Fruit fly (Drosophila melanogaster): ENCODE measurements around the gene CG44040.

CG44040 gene

DNA sequence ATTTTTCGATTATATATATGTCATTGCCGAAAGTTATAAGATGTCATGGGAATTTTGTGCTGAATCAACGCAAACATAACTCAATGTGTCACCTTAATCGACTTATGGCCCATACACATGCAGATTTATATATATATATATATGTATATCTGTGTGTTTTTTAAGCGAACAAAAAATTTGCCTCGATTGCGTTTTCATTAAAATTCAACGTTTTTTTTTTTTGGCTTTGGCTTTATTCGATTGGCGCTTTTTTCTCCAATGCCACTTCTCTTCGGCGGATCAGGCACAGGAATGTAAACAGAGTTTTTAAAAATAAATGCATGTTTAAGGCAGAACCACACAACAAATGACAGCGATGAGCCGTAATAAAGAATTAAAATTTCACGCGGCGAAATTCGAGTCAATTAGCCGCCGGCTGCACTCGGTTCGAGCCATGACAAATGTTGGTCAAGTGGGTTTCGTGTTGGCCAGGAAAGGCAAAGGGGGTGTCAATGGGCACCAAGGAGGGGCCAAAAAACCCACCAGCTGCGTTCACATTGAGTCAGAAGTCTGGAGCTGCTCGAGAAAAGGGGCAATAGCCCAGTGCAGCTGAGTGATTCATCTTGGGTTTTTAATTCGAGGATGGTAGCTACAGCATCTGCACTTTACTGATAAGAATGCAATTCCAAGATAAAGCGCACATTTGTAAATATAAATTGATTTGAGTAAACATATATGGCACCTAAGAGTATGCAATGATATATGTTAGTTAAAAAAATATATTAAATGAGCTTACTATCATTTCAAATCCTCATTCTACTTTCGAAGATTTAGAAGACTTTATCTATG lies 37.0 kb upstream of the CG44040 start:
- TF ChIP-seq CG6854 (GFP tag; optimal IDR thresholded peaks at IDR 0.05) (no peak), Eip78C (GFP tag) (peak; percentile 48), svp (GFP tag) (peak; percentile 62), CG15336 (GFP tag; IDR thresholded peaks at IDR 0.05) (no peak), Ets21C (GFP tag; optimal IDR thresholded peaks at IDR 0.05) (no peak)

DNA sequence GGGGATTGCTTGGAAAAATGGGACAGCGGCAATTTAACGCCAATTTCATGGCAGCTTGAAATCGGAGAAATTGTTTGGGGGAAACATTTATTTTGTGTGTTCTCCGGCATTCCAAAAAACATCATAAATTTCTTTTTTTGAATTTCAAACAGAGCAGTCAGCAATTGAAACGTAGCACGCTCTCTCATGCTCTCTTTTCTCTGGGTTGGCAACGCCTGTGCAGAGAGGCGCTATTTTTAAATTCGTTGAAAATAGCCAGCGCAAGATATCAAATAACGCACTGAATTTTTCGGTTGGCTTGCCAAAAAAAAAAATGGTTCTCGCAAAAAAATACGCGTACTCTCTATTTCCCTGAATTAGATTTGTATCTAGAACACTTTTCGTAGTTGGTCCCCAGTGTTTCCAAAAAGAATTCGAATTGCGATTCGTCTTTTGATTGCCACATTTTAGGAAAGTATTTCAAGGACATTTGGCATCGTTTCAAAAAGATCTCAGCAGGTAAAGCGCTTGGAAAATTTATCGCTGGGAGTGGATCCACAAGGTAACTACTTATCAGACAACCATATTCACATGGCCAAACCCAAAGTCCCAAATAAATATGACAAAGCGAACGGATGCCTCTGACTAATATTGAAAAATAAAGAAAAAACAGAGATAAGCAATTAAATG lies 34.0 kb upstream of the CG44040 start:
- TF ChIP-seq Hr39 (GFP tag; optimal IDR thresholded peaks at IDR 0.05), result no peak
- TF ChIP-seq CG8119 (GFP tag; IDR thresholded peaks at IDR 0.05), result no peak
- TF ChIP-seq CG11294 (GFP tag; IDR thresholded peaks at IDR 0.05), result no peak
- TF ChIP-seq CG10669 (GFP tag; optimal IDR thresholded peaks at IDR 0.05), result peak; percentile 40

DNA sequence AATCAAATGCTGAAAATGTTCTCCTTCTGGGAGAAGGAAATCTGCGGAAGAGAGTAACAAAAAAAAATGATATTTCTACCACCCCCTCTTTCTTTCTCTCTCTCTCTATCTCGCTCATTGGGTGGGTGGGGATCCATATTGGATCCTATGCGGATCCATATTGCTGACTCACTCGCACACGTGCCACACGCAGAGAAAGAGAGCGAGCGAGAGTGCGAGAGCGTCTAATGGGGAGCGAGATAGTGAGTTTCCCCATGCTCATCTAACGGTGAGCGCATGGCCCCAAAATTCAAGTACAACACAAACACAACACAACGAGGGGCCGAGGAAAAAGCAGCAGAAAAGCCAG lies 33.5 kb upstream of the CG44040 start:
- TF ChIP-seq CG8632 (GFP tag; optimal IDR thresholded peaks at IDR 0.05) (no peak), dsx (GFP tag; optimal IDR thresholded peaks at IDR 0.05; ENCODE audit: poor library complexity, severe bottlenecking) (no peak), fkh (GFP tag; optimal IDR thresholded peaks at IDR 0.05) (no peak), vri (GFP tag; optimal IDR thresholded peaks at IDR 0.05) (no peak), CG6276 (GFP tag; optimal IDR thresholded peaks at IDR 0.05) (peak; percentile 31), CG10669 (GFP tag; optimal IDR thresholded peaks at IDR 0.05) (no peak), Met (GFP tag; optimal IDR thresholded peaks at IDR 0.05) (no peak), Ets96B (tag; optimal IDR thresholded peaks at IDR 0.05) (no peak)

DNA sequence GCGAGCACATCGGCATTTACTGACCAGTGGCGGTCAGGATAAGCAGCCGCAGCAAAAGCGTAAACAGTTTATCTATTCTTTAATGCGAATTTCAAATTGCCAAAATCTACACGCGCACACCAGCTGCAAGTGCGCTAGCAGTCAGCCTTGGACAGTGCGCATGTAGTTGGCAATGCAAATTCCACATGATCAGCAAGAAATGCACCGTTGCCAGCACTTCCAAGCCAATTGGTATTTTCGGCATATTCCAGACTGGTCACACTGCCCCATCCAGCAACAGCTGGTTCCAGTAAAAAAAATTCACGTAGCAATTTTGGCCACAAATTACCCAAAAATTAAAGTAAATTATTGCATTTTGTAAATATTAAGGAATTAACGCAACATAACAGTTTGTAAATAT lies 32.4 kb upstream of the CG44040 start:
- TF ChIP-seq Sox14 (GFP tag; optimal IDR thresholded peaks at IDR 0.05), result peak; percentile 4
- TF ChIP-seq CG3032 (tag; optimal IDR thresholded peaks at IDR 0.05), result peak; percentile 1
- TF ChIP-seq CG4318 (GFP tag; optimal IDR thresholded peaks at IDR 0.05), result no peak
- no peak for TF ChIP-seq CG15336 (GFP tag; IDR thresholded peaks at IDR 0.05)
- TF ChIP-seq Eip78C (GFP tag), result peak; percentile 0
- TF ChIP-seq Ets96B (tag; optimal IDR thresholded peaks at IDR 0.05), result no peak
- peak; percentile 14 for TF ChIP-seq esn (GFP tag; optimal IDR thresholded peaks at IDR 0.05)
- TF ChIP-seq Hr39 (GFP tag; optimal IDR thresholded peaks at IDR 0.05), result peak; percentile 5

DNA sequence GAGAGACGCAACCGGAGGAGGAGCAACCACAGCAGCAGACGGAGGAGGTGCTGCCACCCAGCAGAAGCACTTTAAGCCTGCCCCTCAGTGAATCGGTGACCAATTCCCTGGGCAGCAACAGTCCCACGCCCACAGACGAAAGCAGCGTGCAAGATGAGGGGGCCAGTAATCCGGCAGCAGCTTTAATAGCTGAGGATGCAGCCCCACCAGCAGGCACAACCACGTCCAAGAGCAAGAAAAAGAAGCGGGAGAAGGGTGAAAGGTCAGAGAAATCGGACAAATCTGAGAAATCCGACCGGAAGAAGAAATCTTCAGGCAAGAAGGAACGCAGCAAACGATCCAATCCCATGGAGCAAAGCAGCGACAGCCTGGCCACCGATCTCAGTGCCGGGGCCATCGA lies 31.4 kb upstream of the CG44040 start:
- no peak for TF ChIP-seq CG8632 (GFP tag; optimal IDR thresholded peaks at IDR 0.05)

DNA sequence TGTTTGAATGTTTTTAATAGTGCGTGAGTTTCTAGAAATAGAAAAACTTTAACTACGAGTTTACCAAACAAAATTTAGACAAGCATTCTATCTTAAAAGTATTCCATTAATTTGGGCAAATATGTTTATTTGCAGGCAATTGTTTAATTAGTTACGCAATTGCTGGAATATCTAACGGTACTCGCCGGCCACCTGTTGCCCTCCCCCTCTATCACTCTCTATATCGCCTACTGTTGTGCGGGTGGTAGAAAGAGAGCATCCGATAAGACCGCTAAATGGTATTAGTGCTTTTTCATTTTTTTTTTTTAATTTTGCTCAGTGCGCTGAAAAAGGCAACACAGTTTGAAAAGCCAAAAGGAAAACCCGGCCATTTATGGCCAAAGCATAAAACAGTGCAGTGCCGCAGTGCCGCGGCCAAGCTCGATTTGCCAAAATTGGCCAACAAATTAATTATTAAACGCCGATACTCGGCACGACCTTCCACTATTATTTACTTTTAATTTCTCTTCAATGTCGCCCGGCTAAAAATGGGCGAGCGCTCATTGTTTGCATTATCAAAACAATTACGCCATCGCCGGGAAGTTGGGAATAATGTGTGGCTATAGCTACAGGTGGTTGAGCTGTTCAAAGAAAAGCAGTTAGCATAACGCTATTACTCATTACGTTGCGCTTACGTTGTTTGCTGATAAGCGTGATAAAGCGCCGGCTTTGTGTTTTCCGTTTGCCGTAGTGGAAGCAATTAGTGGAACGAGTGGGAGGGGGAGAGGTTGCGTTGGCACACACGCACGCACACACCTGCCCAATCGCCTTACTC lies 30.1 kb upstream of the CG44040 start:
- TF ChIP-seq esn (GFP tag; optimal IDR thresholded peaks at IDR 0.05), result no peak
- no peak for TF ChIP-seq topi (GFP tag; optimal IDR thresholded peaks at IDR 0.05)
- TF ChIP-seq CG3919 (GFP tag; optimal IDR thresholded peaks at IDR 0.05), result no peak
- no peak for TF ChIP-seq dac (GFP tag; optimal IDR thresholded peaks at IDR 0.05)
- TF ChIP-seq Eip93F (GFP tag; optimal IDR thresholded peaks at IDR 0.05), result no peak
- TF ChIP-seq svp (GFP tag), result peak; percentile 34
- no peak for TF ChIP-seq CG6163 (GFP tag; IDR thresholded peaks at IDR 0.05)
- peak; percentile 70 for TF ChIP-seq fkh (GFP tag; optimal IDR thresholded peaks at IDR 0.05)
- TF ChIP-seq CG1621 (tag; optimal IDR thresholded peaks at IDR 0.05), result peak; percentile 15
- peak; percentile 47 for TF ChIP-seq vri (GFP tag; optimal IDR thresholded peaks at IDR 0.05)
